Fruit fly (Drosophila melanogaster) whole organism, wandering third instar larva: ENCODE data around the gene CG12438.
A peak's percentile ranks its signal among the peaks of the same experiment; 100 is the strongest.

Source experiments
- Abd-B ChIP-seq: fragments of >200 bp; optimal IDR thresholded peaks from 2 replicates; lab custom pipeline; 2017; ENCODE audit warnings: missing biosample characterization, missing genetic modification characterization
- CG9705 ChIP-seq: fragments of 200-800 bp; sonication (Bioruptor generic); optimal IDR thresholded peaks from 2 replicates; lab custom pipeline; 2018; ENCODE audit warnings: missing biosample characterization, mild to moderate bottlenecking, missing genetic modification characterization
- CrebA ChIP-seq: fragments of 200-800 bp; sonication (Bioruptor generic); optimal IDR thresholded peaks from 2 replicates; lab custom pipeline; 2016; ENCODE audit warnings: missing biosample characterization, mild to moderate bottlenecking, missing genetic modification characterization, borderline replicate concordance
- Dfd ChIP-seq: fragments of >200 bp; optimal IDR thresholded peaks from 2 replicates; lab custom pipeline; 2017; ENCODE audit warnings: missing biosample characterization, missing genetic modification characterization
- Dif ChIP-seq: fragments of 200-275, 200-300 bp; sonication (Bioruptor generic); optimal IDR thresholded peaks from 2 replicates; lab custom pipeline; 2018; ENCODE audit warnings: missing biosample characterization, missing genetic modification characterization; ENCODE audit not compliant: partially characterized antibody
- GATAd ChIP-seq: sonication (Bioruptor generic); optimal IDR thresholded peaks from 2 replicates; lab custom pipeline; 2016; ENCODE audit warnings: missing biosample characterization, missing genetic modification characterization
- HLH106 ChIP-seq: fragments of 200-800 bp; optimal IDR thresholded peaks from 3 replicates; lab custom pipeline; 2019; ENCODE audit warnings: missing biosample characterization, mild to moderate bottlenecking, missing genetic modification characterization, moderate library complexity
- Hr83 ChIP-seq: fragments of 200-300 bp; sonication (Bioruptor generic); optimal IDR thresholded peaks from 2 replicates; lab custom pipeline; 2016; ENCODE audit warnings: missing biosample characterization, mild to moderate bottlenecking, missing genetic modification characterization, moderate library complexity; ENCODE audit not compliant: poor library complexity, severe bottlenecking
- Jra ChIP-seq: sonication (Bioruptor generic); optimal IDR thresholded peaks from 2 replicates; lab custom pipeline; 2016; ENCODE audit warnings: missing biosample characterization, missing genetic modification characterization
- Mio ChIP-seq: sonication (Bioruptor generic); optimal IDR thresholded peaks from 2 replicates; lab custom pipeline; 2016; ENCODE audit warnings: missing biosample characterization, missing genetic modification characterization
- Myc ChIP-seq: fragments of >200 bp; optimal IDR thresholded peaks from 2 replicates; lab custom pipeline; 2017
- N ChIP-seq: fragments of >200 bp; optimal IDR thresholded peaks from 2 replicates; lab custom pipeline; 2018; ENCODE audit warnings: missing biosample characterization, missing external identifiers, missing genetic modification characterization
- OdsH ChIP-seq: fragments of 200-800 bp; sonication (Bioruptor generic); optimal IDR thresholded peaks from 2 replicates; lab custom pipeline; 2016; ENCODE audit warnings: missing biosample characterization, mild to moderate bottlenecking, missing genetic modification characterization
- Rel ChIP-seq, 2 experiments: fragments of 200-800 bp; sonication (Bioruptor generic) in 1 of 2; optimal IDR thresholded peaks; 2 replicates in 1 of 2; 3 replicates in 1 of 2; lab custom pipeline; 2016 to 2019; ENCODE audit warnings: mild to moderate bottlenecking in 2 of 2, missing biosample characterization in 2 of 2, missing genetic modification characterization in 2 of 2, moderate library complexity in 1 of 2
- Sp1 ChIP-seq: fragments of 200-800 bp; sonication (Bioruptor generic); optimal IDR thresholded peaks from 3 replicates; lab custom pipeline; 2019; ENCODE audit warnings: missing biosample characterization, mild to moderate bottlenecking, missing genetic modification characterization, moderate library complexity
- br ChIP-seq: fragments of 200-800 bp; sonication (Bioruptor generic); optimal IDR thresholded peaks from 2 replicates; lab custom pipeline; 2016; ENCODE audit warnings: missing biosample characterization, missing genetic modification characterization
- dl ChIP-seq, 2 experiments: fragments of 175-275, 200-275 bp in 1 of 2; fragments of 200-275 bp in 1 of 2; sonication (Bioruptor generic); optimal IDR thresholded peaks; lab custom pipeline; 2018; ENCODE audit warnings: mild to moderate bottlenecking in 2 of 2, missing biosample characterization in 2 of 2, missing genetic modification characterization in 2 of 2, moderate library complexity in 2 of 2; ENCODE audit not compliant: partially characterized antibody in 2 of 2, insufficient read depth in 1 of 2
- dmrt93B ChIP-seq: fragments of 200-800 bp; sonication (Bioruptor generic); optimal IDR thresholded peaks from 2 replicates; lab custom pipeline; 2018; ENCODE audit warnings: missing biosample characterization, mild to moderate bottlenecking, missing genetic modification characterization
- dsf ChIP-seq: sonication (Bioruptor generic); optimal IDR thresholded peaks from 2 replicates; lab custom pipeline; 2016; ENCODE audit warnings: missing biosample characterization, missing genetic modification characterization, borderline replicate concordance
- ey ChIP-seq: fragments of 200-800 bp; sonication (Bioruptor generic); optimal IDR thresholded peaks from 2 replicates; lab custom pipeline; 2016; ENCODE audit warnings: missing biosample characterization, missing genetic modification characterization
- foxo ChIP-seq, 2 experiments: fragments of 200-800 bp; sonication (Bioruptor generic); optimal IDR thresholded peaks; 2 replicates in 1 of 2; 3 replicates in 1 of 2; lab custom pipeline; 2016 to 2017; ENCODE audit warnings: missing biosample characterization in 2 of 2, missing genetic modification characterization in 2 of 2
- h ChIP-seq: fragments of 200-800 bp; sonication (Bioruptor generic); optimal IDR thresholded peaks from 3 replicates; lab custom pipeline; 2016; ENCODE audit warnings: missing biosample characterization, mild to moderate bottlenecking, missing genetic modification characterization
- jim ChIP-seq: fragments of 175-275, 200-325 bp; sonication (Bioruptor generic); optimal IDR thresholded peaks from 2 replicates; lab custom pipeline; 2016; ENCODE audit warnings: missing biosample characterization, mild to moderate bottlenecking, missing genetic modification characterization
- pan ChIP-seq: fragments of >200 bp; optimal IDR thresholded peaks from 2 replicates; lab custom pipeline; 2017
- psq ChIP-seq: fragments of 200-800 bp; sonication (Bioruptor generic); optimal IDR thresholded peaks from 3 replicates; lab custom pipeline; 2017; ENCODE audit warnings: missing biosample characterization, mild to moderate bottlenecking, missing genetic modification characterization, moderate library complexity
- rgr ChIP-seq: fragments of 200-800 bp; sonication (Bioruptor generic); optimal IDR thresholded peaks from 3 replicates; lab custom pipeline; 2016; ENCODE audit warnings: missing biosample characterization, mild to moderate bottlenecking, missing genetic modification characterization
- sage ChIP-seq: fragments of 200-800 bp; sonication (Bioruptor generic); optimal IDR thresholded peaks from 2 replicates; lab custom pipeline; 2016; ENCODE audit warnings: missing biosample characterization, mild to moderate bottlenecking, missing genetic modification characterization
- tai ChIP-seq: sonication (Bioruptor generic); optimal IDR thresholded peaks from 2 replicates; lab custom pipeline; 2016; ENCODE audit warnings: missing biosample characterization, missing genetic modification characterization
- usp ChIP-seq: fragments of >200 bp; optimal IDR thresholded peaks from 2 replicates; lab custom pipeline; 2017; ENCODE audit warnings: missing biosample characterization, missing genetic modification characterization
- woc ChIP-seq: sonication (Bioruptor generic); optimal IDR thresholded peaks from 2 replicates; lab custom pipeline; 2016; ENCODE audit warnings: missing biosample characterization, mild to moderate bottlenecking, missing genetic modification characterization

CG12438 gene

DNA sequence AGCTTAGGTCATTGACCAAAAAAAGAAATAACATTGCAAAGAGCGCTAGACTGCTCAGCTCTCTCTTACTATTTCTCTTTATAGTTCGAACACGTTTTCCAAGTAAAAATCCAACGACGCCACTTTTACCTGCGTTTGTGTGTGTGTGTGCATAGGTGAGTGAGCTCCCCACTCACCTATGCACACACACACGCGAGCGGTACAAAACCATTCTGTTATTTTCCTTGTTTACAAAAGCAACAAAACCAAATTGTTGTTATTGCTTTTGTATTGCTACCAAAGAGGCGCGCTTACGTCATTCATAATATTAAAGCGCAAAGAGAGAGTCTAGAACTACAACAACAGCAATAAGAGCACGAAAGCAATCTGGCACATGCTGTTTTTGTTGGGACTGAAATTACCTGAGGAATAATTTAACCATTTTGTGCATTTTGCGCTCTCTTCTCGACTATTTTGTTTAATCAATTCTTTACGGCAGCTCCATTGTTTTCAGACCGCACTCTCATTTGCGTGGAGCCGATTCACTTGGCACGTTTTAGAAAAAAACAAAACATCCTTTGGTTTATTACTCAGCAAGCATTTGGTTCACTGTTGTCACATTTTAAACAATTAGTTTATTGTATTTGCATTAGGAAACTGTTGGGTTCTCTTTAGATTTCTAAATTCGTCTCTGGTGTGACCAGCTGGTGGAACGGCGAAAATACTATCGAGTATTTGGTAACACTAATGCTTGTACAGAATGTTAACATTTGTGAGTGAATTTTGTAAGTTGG lies 11.9 kb upstream of the CG12438 start, which contains the start of gene raw:
TSS of gene raw (minus strand) at position 677 of the 773 bp plus-strand sequence.
- no peak for TF ChIP-seq HLH106
- no peak for TF ChIP-seq Myc
- TF ChIP-seq CrebA (GFP tag; lab: Kevin White, UChicago) = peak; percentile 52
- TF ChIP-seq Dif (GFP tag; lab: Kevin White, UChicago) = peak; percentile 31
- peak; percentile 7 for TF ChIP-seq rgr (GFP tag; lab: Kevin White, UChicago)
- TF ChIP-seq Abd-B (GFP tag; lab: Kevin White, UChicago) = no peak
- no peak for TF ChIP-seq ey (GFP tag; lab: Kevin White, UChicago)
- no peak for TF ChIP-seq Mio (GFP tag; lab: Kevin White, UChicago)
- peak; percentile 21 for TF ChIP-seq sage (GFP tag; lab: Kevin White, UChicago)
- TF ChIP-seq Rel (GFP tag; optimal IDR thresholded peaks at IDR 0.05; lab: Kevin White, UChicago) = no peak
- peak; percentile 9 for TF ChIP-seq Rel (tag; optimal IDR thresholded peaks at IDR 0.05; lab: Kevin White, UChicago)
- peak in 1 of 2 experiments; percentile 51 for TF ChIP-seq dl (GFP tag; optimal IDR thresholded peaks at IDR 0.05; lab: Kevin White, UChicago; ENCODE audit: insufficient read depth in 1 of 2, partially characterized antibody in 2 of 2)
- TF ChIP-seq, all 38 proteins: peak for 6

- TF ChIP-seq dl (GFP tag; optimal IDR thresholded peaks at IDR 0.05; lab: Kevin White, UChicago; ENCODE audit: insufficient read depth in 1 of 2, partially characterized antibody in 2 of 2) = no peak
- TF ChIP-seq woc = peak; percentile 24
- peak; percentile 88 for TF ChIP-seq Myc
- TF ChIP-seq, all 38 proteins: peak for 2
Observed at dm6 chr2L:8740757-8741278, 11.3 kb upstream of the CG12438 start.

DNA sequence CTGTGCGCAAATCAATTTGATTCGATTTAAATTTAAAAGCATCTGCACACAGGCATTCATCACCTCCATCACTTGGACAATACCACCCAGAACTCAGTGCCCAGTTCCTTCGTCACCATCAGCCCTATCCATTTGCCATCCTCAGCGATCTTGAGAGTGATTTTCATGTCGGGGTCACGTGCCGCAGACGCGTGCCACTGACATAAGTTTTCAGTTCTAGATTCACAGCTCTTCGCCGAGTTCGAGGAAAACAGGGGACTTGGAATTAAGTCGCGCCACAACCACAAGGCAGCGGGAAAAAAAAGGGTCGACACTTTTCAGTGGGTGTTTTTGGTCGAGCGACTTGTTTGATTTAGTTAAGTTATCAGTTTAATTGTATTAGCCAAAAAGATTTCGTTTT lies 9.0 kb upstream of the CG12438 start:
- no peak for TF ChIP-seq tai (GFP tag; lab: Kevin White, UChicago)

DNA sequence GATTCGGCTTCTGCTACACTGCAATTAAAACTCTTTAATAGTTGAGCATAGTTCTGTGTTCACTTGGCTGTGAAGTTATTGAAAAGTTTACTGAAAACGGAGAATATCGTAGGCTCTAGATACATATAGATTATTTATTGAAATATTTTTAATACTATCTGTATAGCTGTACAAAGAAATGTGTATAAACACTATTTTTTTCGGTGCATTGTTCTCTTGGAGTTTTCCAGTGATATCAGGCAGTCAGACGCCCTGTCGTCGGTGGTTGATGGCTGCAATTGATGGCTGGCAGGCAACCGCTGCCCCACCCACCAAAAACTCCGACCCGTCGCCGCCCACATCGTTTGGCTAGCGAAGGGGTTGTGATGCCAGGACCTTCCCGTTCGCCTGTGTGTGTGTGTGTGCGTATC lies 5.7 kb upstream of the CG12438 start:
- TF ChIP-seq CrebA (GFP tag; lab: Kevin White, UChicago) (no peak), woc (peak; percentile 22), psq (GFP tag; lab: Kevin White, UChicago) (peak; percentile 20), dsf (GFP tag; lab: Kevin White, UChicago) (no peak), OdsH (GFP tag; lab: Kevin White, UChicago) (peak; percentile 30), usp (GFP tag; lab: Kevin White, UChicago) (no peak), dl (GFP tag; optimal IDR thresholded peaks at IDR 0.05; lab: Kevin White, UChicago; ENCODE audit: insufficient read depth in 1 of 2, partially characterized antibody in 2 of 2) (no peak), h (GFP tag; lab: Kevin White, UChicago) (peak; percentile 53), Myc (no peak), Sp1 (peak; percentile 42), foxo (GFP tag; optimal IDR thresholded peaks at IDR 0.05; lab: Kevin White, UChicago) (peak in 1 of 2 experiments; percentile 62), rgr (GFP tag; lab: Kevin White, UChicago) (peak; percentile 19)

- no peak for TF ChIP-seq pan (lab: Kevin White, UChicago)
- no peak for TF ChIP-seq Jra (GFP tag; lab: Kevin White, UChicago)
- no peak for TF ChIP-seq foxo (GFP tag; optimal IDR thresholded peaks at IDR 0.05; lab: Kevin White, UChicago)
- no peak for TF ChIP-seq CrebA (GFP tag; lab: Kevin White, UChicago)
- TF ChIP-seq Dif (GFP tag; lab: Kevin White, UChicago) = no peak
- no peak for TF ChIP-seq CG9705 (GFP tag; lab: Kevin White, UChicago)
- TF ChIP-seq jim (GFP tag; lab: Kevin White, UChicago) = no peak
- no peak for TF ChIP-seq br (GFP tag; lab: Kevin White, UChicago)
- no peak for TF ChIP-seq usp (GFP tag; lab: Kevin White, UChicago)
Observed at dm6 chr2L:8747480-8747879, 4.6 kb upstream of the CG12438 start.

dm6 chr2L:8762833-8763232 lies 10.7 kb downstream of the CG12438 start:
- TF ChIP-seq OdsH (GFP tag; lab: Kevin White, UChicago) (no peak), foxo (GFP tag; optimal IDR thresholded peaks at IDR 0.05; lab: Kevin White, UChicago) (no peak), Dfd (GFP tag; lab: Kevin White, UChicago) (no peak), woc (no peak), dmrt93B (no peak), Hr83 (GFP tag; lab: Kevin White, UChicago) (no peak), Abd-B (GFP tag; lab: Kevin White, UChicago) (no peak), GATAd (GFP tag; lab: Kevin White, UChicago) (no peak), Myc (no peak), Jra (GFP tag; lab: Kevin White, UChicago) (no peak), sage (GFP tag; lab: Kevin White, UChicago) (no peak), N (GFP tag; lab: Kevin White, UChicago) (no peak)
